Fruit fly (Drosophila melanogaster): ENCODE data around the gene CG2681.
A peak's percentile ranks its signal among the peaks of the same experiment; 100 is the strongest.

Gene CG2681

dm6 chrX:2683926-2684325 is 24.6 kb upstream of the CG2681 start:
- TF ChIP-seq Met (GFP tag; optimal IDR thresholded peaks at IDR 0.05) (no peak), CG9139 (GFP tag; optimal IDR thresholded peaks at IDR 0.05) (no peak), svp (GFP tag) (no peak), dsx (GFP tag; optimal IDR thresholded peaks at IDR 0.05; ENCODE audit: poor library complexity, severe bottlenecking) (no peak)

dm6 chrX:2684442-2684841 is 24.0 kb upstream of the CG2681 start:
- no peak for TF ChIP-seq CG7368 (GFP tag; optimal IDR thresholded peaks at IDR 0.05)
- TF ChIP-seq Eip75B (GFP tag; optimal IDR thresholded peaks at IDR 0.05), result no peak
- TF ChIP-seq Gug (GFP tag; IDR thresholded peaks at IDR 0.05), result no peak
- no peak for TF ChIP-seq Met (GFP tag; optimal IDR thresholded peaks at IDR 0.05)
- TF ChIP-seq CG1621 (tag; optimal IDR thresholded peaks at IDR 0.05), result no peak
- TF ChIP-seq Smox (GFP tag; optimal IDR thresholded peaks at IDR 0.05), result no peak
- no peak for TF ChIP-seq ss (GFP tag; optimal IDR thresholded peaks at IDR 0.05)
- TF ChIP-seq CG6808 (GFP tag; optimal IDR thresholded peaks at IDR 0.05), result no peak
- TF ChIP-seq fkh (GFP tag; optimal IDR thresholded peaks at IDR 0.05), result no peak
- TF ChIP-seq net (GFP tag; optimal IDR thresholded peaks at IDR 0.05), result no peak
- TF ChIP-seq CG16779 (tag; optimal IDR thresholded peaks at IDR 0.05), result no peak
- TF ChIP-seq vri (GFP tag; optimal IDR thresholded peaks at IDR 0.05), result no peak
- no peak for TF ChIP-seq fd85E (GFP tag; optimal IDR thresholded peaks at IDR 0.05)
- no peak for TF ChIP-seq lz (GFP tag; optimal IDR thresholded peaks at IDR 0.05)
- TF ChIP-seq Ets96B (tag; optimal IDR thresholded peaks at IDR 0.05), result no peak
- no peak for TF ChIP-seq CG11294 (GFP tag; IDR thresholded peaks at IDR 0.05)

dm6 chrX:2685022-2685421 is 23.5 kb upstream of the CG2681 start:
- TF ChIP-seq CG3919 (GFP tag; optimal IDR thresholded peaks at IDR 0.05) (peak; percentile 2), CG15336 (GFP tag; IDR thresholded peaks at IDR 0.05) (peak; percentile 55), Eip78C (GFP tag) (peak; percentile 54), CG6163 (GFP tag; IDR thresholded peaks at IDR 0.05) (0 out of 3 replicates have a peak, but pooled peaks have one; percentile 14), dac (GFP tag; optimal IDR thresholded peaks at IDR 0.05) (no peak), Hr4 (GFP tag; optimal IDR thresholded peaks at IDR 0.05) (peak; percentile 36), Smox (GFP tag; optimal IDR thresholded peaks at IDR 0.05) (no peak), CG6276 (GFP tag; optimal IDR thresholded peaks at IDR 0.05) (peak; percentile 15), OdsH (GFP tag; optimal IDR thresholded peaks at IDR 0.05) (peak; percentile 14), net (GFP tag; optimal IDR thresholded peaks at IDR 0.05) (peak; percentile 21), CG32006 (GFP tag; optimal IDR thresholded peaks at IDR 0.05) (peak; percentile 39), Met (GFP tag; optimal IDR thresholded peaks at IDR 0.05) (no peak), pdm3 (GFP tag; optimal IDR thresholded peaks at IDR 0.05) (peak; percentile 11)

dm6 chrX:2685580-2685979 is 22.9 kb upstream of the CG2681 start, which contains the start of gene per:
per (plus strand) TSS chrX:2685580.
- TF ChIP-seq spab (GFP tag; optimal IDR thresholded peaks at IDR 0.05), result no peak
- no peak for TF ChIP-seq Ets96B (tag; optimal IDR thresholded peaks at IDR 0.05)
- TF ChIP-seq CG7368 (GFP tag; optimal IDR thresholded peaks at IDR 0.05), result no peak
- no peak for TF ChIP-seq svp (GFP tag)
- no peak for TF ChIP-seq CG9139 (GFP tag; optimal IDR thresholded peaks at IDR 0.05)
- TF ChIP-seq CG3919 (GFP tag; optimal IDR thresholded peaks at IDR 0.05), result no peak
- no peak for TF ChIP-seq Eip75B (GFP tag; optimal IDR thresholded peaks at IDR 0.05)
- no peak for TF ChIP-seq lz (GFP tag; optimal IDR thresholded peaks at IDR 0.05)

dm6 chrX:2686930-2687329 is 21.6 kb upstream of the CG2681 start:
- no peak for TF ChIP-seq net (GFP tag; optimal IDR thresholded peaks at IDR 0.05)
- TF ChIP-seq cyc (GFP tag; optimal IDR thresholded peaks at IDR 0.05), result no peak
- no peak for TF ChIP-seq CG16779 (tag; optimal IDR thresholded peaks at IDR 0.05)

- TF ChIP-seq Lpt (GFP tag; optimal IDR thresholded peaks at IDR 0.05), result no peak
- TF ChIP-seq spab (GFP tag; optimal IDR thresholded peaks at IDR 0.05), result no peak
- no peak for TF ChIP-seq CG9139 (GFP tag; optimal IDR thresholded peaks at IDR 0.05)
Measured at dm6 chrX:2690376-2690775, 18.1 kb upstream of the CG2681 start.

Data from whole organism, prepupa.